Worm (Caenorhabditis elegans): ENCODE data around the gene arrd-7.

DNA sequence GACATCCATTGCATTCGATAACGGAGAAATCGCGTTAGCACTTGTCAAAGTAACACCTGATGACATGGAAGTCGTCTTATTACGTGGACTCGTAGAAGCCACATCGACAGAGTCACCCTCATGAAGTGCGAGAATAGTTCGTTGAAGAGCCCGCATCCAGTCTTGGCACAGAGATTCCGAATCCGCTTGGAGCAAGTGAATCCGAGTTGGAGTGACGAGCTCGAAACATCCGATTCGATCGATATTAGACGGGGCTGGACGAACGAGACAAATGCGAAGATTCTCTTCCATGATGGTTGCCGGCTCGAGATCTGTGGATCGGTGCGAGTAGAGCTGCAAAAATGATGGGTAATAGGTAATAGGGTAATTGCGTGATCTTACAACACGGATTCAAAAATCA is 14.9 kb upstream of the arrd-7 start:
- no peak for TF ChIP-seq aly-2 (tag; optimal IDR thresholded peaks at IDR 0.05)
- TF ChIP-seq elt-2 (tag; optimal IDR thresholded peaks at IDR 0.05), result no peak
- no peak for TF ChIP-seq egl-5 (tag; optimal IDR thresholded peaks at IDR 0.05)
- TF ChIP-seq unc-39 (tag; optimal IDR thresholded peaks at IDR 0.05), result no peak
- no peak for TF ChIP-seq tbx-2 (tag; optimal IDR thresholded peaks at IDR 0.05)

Data from whole organism, L3 larva.